Worm (Caenorhabditis elegans): Measurements from ENCODE around the gene Y57G11C.499.

The Y57G11C.499 gene

DNA sequence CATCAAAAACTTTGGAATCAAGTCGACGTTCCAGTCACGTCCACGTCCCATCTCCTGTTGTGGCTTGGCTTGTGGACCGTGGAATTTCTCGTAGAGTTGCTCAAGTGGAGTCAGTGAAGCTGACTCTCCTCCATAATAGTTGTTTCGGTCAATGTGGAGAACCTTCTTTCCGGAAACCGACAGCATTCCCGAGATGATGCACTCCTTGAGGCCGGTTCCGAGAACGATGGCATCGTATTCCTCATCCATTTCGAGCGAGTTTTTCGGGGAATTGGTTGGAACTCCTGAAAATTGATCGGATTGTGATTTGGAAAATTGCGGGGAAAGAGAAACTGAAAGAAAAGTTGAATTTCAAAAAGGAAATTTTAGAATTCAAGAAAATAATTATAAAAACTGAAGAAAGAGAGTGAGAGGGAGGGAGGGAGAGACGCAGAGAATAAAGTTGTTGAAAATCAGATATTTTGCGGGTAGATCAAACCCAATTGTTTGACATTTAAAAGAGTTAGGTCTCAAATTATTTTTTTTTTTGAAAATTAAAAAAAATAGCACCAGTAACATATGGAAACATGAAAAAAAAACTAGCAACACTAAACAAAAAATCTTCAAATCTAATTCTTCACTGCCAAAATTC lies 38.0 kb upstream of the Y57G11C.499 start, which contains the start of gene gdi-1:
Gene gdi-1 (minus strand): TSS at position 286 of the 631 bp plus-strand sequence.
- TF ChIP-seq sdz-38 (tag; optimal IDR thresholded peaks at IDR 0.05) (no peak), B0261.1 (tag; optimal IDR thresholded peaks at IDR 0.05) (no peak), lin-54 (GFP tag; optimal IDR thresholded peaks at IDR 0.05) (no peak), dpl-1 (GFP tag; optimal IDR thresholded peaks at IDR 0.05) (peak; percentile 20), snpc-1.1 (tag; optimal IDR thresholded peaks at IDR 0.05; ENCODE audit: insufficient read depth) (peak; percentile 9), bed-2 (GFP tag; IDR thresholded peaks at IDR 0.05) (no peak), attf-6 (GFP tag; IDR thresholded peaks at IDR 0.05) (peak; percentile 65; the same call in 1 of the 2 replicates), unc-130 (GFP tag; optimal IDR thresholded peaks at IDR 0.05) (no peak), nhr-179 (tag; optimal IDR thresholded peaks at IDR 0.05) (no peak), mcd-1 (GFP tag; IDR thresholded peaks at IDR 0.05) (no peak), die-1 (tag; optimal IDR thresholded peaks at IDR 0.05) (no peak), ztf-18 (tag; optimal IDR thresholded peaks at IDR 0.05) (peak; percentile 13), efl-1 (GFP tag; optimal IDR thresholded peaks at IDR 0.05) (peak; percentile 43), ztf-28 (GFP tag; IDR thresholded peaks at IDR 0.05) (no peak), nhr-80 (tag; optimal IDR thresholded peaks at IDR 0.05) (no peak), F33H1.4 (GFP tag; IDR thresholded peaks at IDR 0.05) (no peak), nhr-90 (tag; optimal IDR thresholded peaks at IDR 0.05) (no peak), madf-6 (GFP tag; IDR thresholded peaks at IDR 0.05) (peak; percentile 36; the same call in 1 of the 2 replicates), F37B4.10 (GFP tag; IDR thresholded peaks at IDR 0.05) (no peak), ztf-26 (tag; optimal IDR thresholded peaks at IDR 0.05) (no peak), snpc-4 (GFP tag; optimal IDR thresholded peaks at IDR 0.05) (no peak), snpc-4 (tag; optimal IDR thresholded peaks at IDR 0.05) (peak in 1 of 4 experiments; percentile 72), T26A5.8 (tag; optimal IDR thresholded peaks at IDR 0.05) (no peak), pbrm-1 (GFP tag; IDR thresholded peaks at IDR 0.05) (no peak), nfyb-1 (GFP tag; IDR thresholded peaks at IDR 0.05) (no peak), repo-1 (tag; optimal IDR thresholded peaks at IDR 0.05) (no peak), somi-1 (GFP tag; optimal IDR thresholded peaks at IDR 0.05) (no peak), tbx-9 (tag; optimal IDR thresholded peaks at IDR 0.05; ENCODE audit: borderline replicate concordance) (no peak), ztf-3 (GFP tag; optimal IDR thresholded peaks at IDR 0.05) (no peak), rec-8 (tag; optimal IDR thresholded peaks at IDR 0.05) (no peak), rpc-1 (optimal IDR thresholded peaks at IDR 0.05) (no peak), rpc-1 (tag; optimal IDR thresholded peaks at IDR 0.05) (no peak), Y56A3A.18 (GFP tag; IDR thresholded peaks at IDR 0.05) (no peak), K12H6.12 (tag; optimal IDR thresholded peaks at IDR 0.05) (no peak), snpc-1.3 (tag; optimal IDR thresholded peaks at IDR 0.05; ENCODE audit: insufficient read depth) (peak; percentile 4), ceh-27 (GFP tag; optimal IDR thresholded peaks at IDR 0.05) (no peak)

- no peak for TF ChIP-seq bed-1 (GFP tag; IDR thresholded peaks at IDR 0.05)
- no peak for TF ChIP-seq F37B4.10 (GFP tag; IDR thresholded peaks at IDR 0.05)
- peak; percentile 48 for TF ChIP-seq hrde-1 (tag; optimal IDR thresholded peaks at IDR 0.05; ENCODE audit: borderline replicate concordance)
- TF ChIP-seq cebp-1 (GFP tag; IDR thresholded peaks at IDR 0.05), result no peak
- TF ChIP-seq cebp-1 (tag; optimal IDR thresholded peaks at IDR 0.05), result peak; percentile 25
- no peak for TF ChIP-seq K12H6.12 (tag; optimal IDR thresholded peaks at IDR 0.05)
- TF ChIP-seq unc-62 (GFP tag; optimal IDR thresholded peaks at IDR 0.05), result no peak
- peak in 1 of 2 experiments; percentile 32 for TF ChIP-seq rec-8 (tag; optimal IDR thresholded peaks at IDR 0.05)
- no peak for TF ChIP-seq sdz-38 (tag; optimal IDR thresholded peaks at IDR 0.05)
- no peak for TF ChIP-seq tbx-9 (tag; optimal IDR thresholded peaks at IDR 0.05; ENCODE audit: borderline replicate concordance)
- peak in 1 of 2 experiments; percentile 20 for TF ChIP-seq let-607 (tag; optimal IDR thresholded peaks at IDR 0.05)
- no peak for TF ChIP-seq F57A8.1 (GFP tag; optimal IDR thresholded peaks at IDR 0.05)
- TF ChIP-seq lsy-27 (tag; optimal IDR thresholded peaks at IDR 0.05; ENCODE audit: borderline replicate concordance, insufficient read depth), result no peak
- TF ChIP-seq lsl-1 (GFP tag; optimal IDR thresholded peaks at IDR 0.05), result peak; percentile 0
- TF ChIP-seq ztf-22 (GFP tag; optimal IDR thresholded peaks at IDR 0.05), result no peak
- TF ChIP-seq atf-7 (tag; optimal IDR thresholded peaks at IDR 0.05), result no peak
- no peak for TF ChIP-seq T26A5.8 (tag; optimal IDR thresholded peaks at IDR 0.05)
- peak; percentile 73 for TF ChIP-seq him-1 (tag; optimal IDR thresholded peaks at IDR 0.05)
Measured at ce11 chrIV:14790579-14790978, 35.8 kb upstream of the Y57G11C.499 start.

Measured in whole organism, young adult.